Worm (Caenorhabditis elegans) whole organism, early embryonic: ENCODE measurements around the gene fbxb-55.

Experiments
- B0310.2 ChIP-seq: sonication (generic microtip); optimal IDR thresholded peaks from 2 replicates; lab custom pipeline; 2016; ENCODE audit warnings: mild to moderate bottlenecking, missing genetic modification characterization, missing compliant biosample characterization
- F13C5.2 ChIP-seq: sonication (generic microtip); optimal IDR thresholded peaks from 2 replicates; lab custom pipeline; 2017; ENCODE audit warnings: mild to moderate bottlenecking, missing genetic modification characterization, inconsistent platforms, missing compliant biosample characterization
- aly-1 ChIP-seq: sonication (generic microtip); optimal IDR thresholded peaks from 2 replicates; lab custom pipeline; 2016; ENCODE audit warnings: missing genetic modification characterization, missing compliant biosample characterization
- ama-1 ChIP-seq: fragments of 150-350 bp; optimal IDR thresholded peaks from 2 replicates; lab custom pipeline; 2014
- ceh-13 ChIP-seq: fragments of 200-800 bp; sonication (Bioruptor generic); optimal IDR thresholded peaks from 2 replicates; lab custom pipeline; 2018; ENCODE audit warnings: mild to moderate bottlenecking, missing genetic modification characterization, missing compliant biosample characterization
- ceh-36 ChIP-seq: sonication (generic microtip); optimal IDR thresholded peaks from 2 replicates; lab custom pipeline; 2016; ENCODE audit warnings: missing genetic modification characterization, inconsistent platforms, missing compliant biosample characterization
- ets-7 ChIP-seq: sonication (generic microtip); optimal IDR thresholded peaks from 2 replicates; lab custom pipeline; 2016; ENCODE audit warnings: missing genotype, missing genetic modification characterization, missing compliant biosample characterization
- flt-1 ChIP-seq: fragments of 200-800 bp; sonication (Bioruptor generic); IDR thresholded peaks from 2 replicates; pipeline ENCODE4 v1.3.6; 2022; ENCODE audit warnings: missing genetic modification characterization, missing compliant biosample characterization
- hmbx-1 ChIP-seq: sonication (generic microtip); optimal IDR thresholded peaks from 2 replicates; lab custom pipeline; 2016; ENCODE audit warnings: mild to moderate bottlenecking, missing genetic modification characterization, missing compliant biosample characterization
- hmg-4 ChIP-seq: fragments of 200-800 bp; sonication (Bioruptor generic); optimal IDR thresholded peaks from 2 replicates; lab custom pipeline; 2018; ENCODE audit warnings: mild to moderate bottlenecking, missing genetic modification characterization, missing compliant biosample characterization
- hnd-1 ChIP-seq: sonication (generic microtip); optimal IDR thresholded peaks from 2 replicates; lab custom pipeline; 2016; ENCODE audit warnings: missing genetic modification characterization, missing compliant biosample characterization
- pes-1 ChIP-seq: fragments of 200-800 bp; sonication (Bioruptor generic); IDR thresholded peaks from 2 replicates; pipeline ENCODE4 v1.3.6; 2022; ENCODE audit warnings: missing genetic modification reagents, missing genetic modification characterization, missing compliant biosample characterization
- scrt-1 ChIP-seq: fragments of 200-800 bp; sonication (Bioruptor generic); IDR thresholded peaks from 2 replicates; pipeline ENCODE4 v1.3.6; 2022; ENCODE audit warnings: missing genetic modification characterization, missing compliant biosample characterization
- sea-1 ChIP-seq: fragments of 200-800 bp; sonication (Bioruptor generic); conservative IDR thresholded peaks from 2 replicates; pipeline ENCODE4 v1.3.6; 2022; ENCODE audit warnings: missing genetic modification characterization, missing compliant biosample characterization
- tbx-11 ChIP-seq: fragments of 200-800 bp; sonication (Bioruptor generic); IDR thresholded peaks from 2 replicates; pipeline ENCODE4 v1.3.6; 2022; ENCODE audit warnings: missing genetic modification characterization, missing compliant biosample characterization
- tbx-37 ChIP-seq: fragments of 200-800 bp; sonication (Bioruptor generic); conservative IDR thresholded peaks from 2 replicates; pipeline ENCODE4 v1.3.6; 2022; ENCODE audit warnings: missing genetic modification reagents, missing genetic modification characterization, missing compliant biosample characterization
- tra-4 ChIP-seq: sonication (generic microtip); optimal IDR thresholded peaks from 2 replicates; lab custom pipeline; 2017; ENCODE audit warnings: missing genetic modification characterization, missing compliant biosample characterization

fbxb-55 gene

ce11 chrIV:4063573-4063972 is 5.0 kb upstream of the fbxb-55 start, which contains the start of gene ilys-6:
Gene ilys-6 (minus strand): TSS chrIV:4063673.
- TF ChIP-seq pes-1 (GFP tag; lab: Robert Waterston, UW) (no peak), ceh-13 (GFP tag; lab: Kevin White, UChicago) (no peak), tra-4 (no peak), aly-1 (no peak), ama-1 (lab: Kevin White, UChicago) (no peak), hmg-4 (GFP tag; lab: Kevin White, UChicago) (no peak)

ce11 chrIV:4067336-4067735 is 1.2 kb upstream of the fbxb-55 start:
- no peak for TF ChIP-seq tra-4
- TF ChIP-seq ama-1 (lab: Kevin White, UChicago) = no peak
- TF ChIP-seq ceh-13 (GFP tag; lab: Kevin White, UChicago) = no peak
- TF ChIP-seq hnd-1 = no peak
- no peak for TF ChIP-seq B0310.2 (tag; lab: Kevin White, UChicago)
- no peak for TF ChIP-seq F13C5.2 (tag; lab: Kevin White, UChicago)
- no peak for TF ChIP-seq pes-1 (GFP tag; lab: Robert Waterston, UW)
- no peak for TF ChIP-seq flt-1
- no peak for TF ChIP-seq ceh-36 (tag; lab: Kevin White, UChicago)
- TF ChIP-seq hmbx-1 = no peak
- TF ChIP-seq ets-7 (tag; lab: Kevin White, UChicago) = no peak
- no peak for TF ChIP-seq scrt-1 (GFP tag; lab: Robert Waterston, UW)
- no peak for TF ChIP-seq sea-1 (GFP tag; lab: Robert Waterston, UW)
- TF ChIP-seq aly-1 = no peak
- no peak for TF ChIP-seq tbx-37 (GFP tag; lab: Robert Waterston, UW)
- no peak for TF ChIP-seq hmg-4 (GFP tag; lab: Kevin White, UChicago)
- no peak for TF ChIP-seq tbx-11

ce11 chrIV:4070810-4071209 is 2.2 kb downstream of the fbxb-55 start:
- TF ChIP-seq ets-7 (tag; lab: Kevin White, UChicago) (no peak), ceh-36 (tag; lab: Kevin White, UChicago) (no peak), aly-1 (no peak), ceh-13 (GFP tag; lab: Kevin White, UChicago) (no peak), hmbx-1 (no peak), hmg-4 (GFP tag; lab: Kevin White, UChicago) (no peak), B0310.2 (tag; lab: Kevin White, UChicago) (no peak), scrt-1 (GFP tag; lab: Robert Waterston, UW) (peak; percentile 63; the same call in 1 of the 2 replicates), hnd-1 (no peak), sea-1 (GFP tag; lab: Robert Waterston, UW) (0 out of 2 replicates have a peak, but pooled peaks have one; percentile 10), pes-1 (GFP tag; lab: Robert Waterston, UW) (no peak; the same call in 1 of the 2 replicates), tbx-11 (no peak), flt-1 (no peak), ama-1 (lab: Kevin White, UChicago) (no peak)

- TF ChIP-seq tbx-37 (GFP tag; lab: Robert Waterston, UW) = no peak
- TF ChIP-seq sea-1 (GFP tag; lab: Robert Waterston, UW) = no peak
- TF ChIP-seq hnd-1 = no peak
- TF ChIP-seq ceh-36 (tag; lab: Kevin White, UChicago) = no peak
- no peak for TF ChIP-seq ama-1 (lab: Kevin White, UChicago)
- TF ChIP-seq flt-1 = no peak
- no peak for TF ChIP-seq ets-7 (tag; lab: Kevin White, UChicago)
- no peak for TF ChIP-seq ceh-13 (GFP tag; lab: Kevin White, UChicago)
Observed at ce11 chrIV:4072027-4072426, 3.4 kb downstream of the fbxb-55 start, which contains the start of gene pqn-75. Gene pqn-75 (plus strand): TSS chrIV:4072327.

- TF ChIP-seq ama-1 (lab: Kevin White, UChicago) (no peak), tbx-37 (GFP tag; lab: Robert Waterston, UW) (no peak), sea-1 (GFP tag; lab: Robert Waterston, UW) (no peak), ceh-13 (GFP tag; lab: Kevin White, UChicago) (no peak), pes-1 (GFP tag; lab: Robert Waterston, UW) (no peak), flt-1 (no peak), hmbx-1 (no peak), hmg-4 (GFP tag; lab: Kevin White, UChicago) (no peak), hnd-1 (no peak), B0310.2 (tag; lab: Kevin White, UChicago) (no peak), aly-1 (no peak), ceh-36 (tag; lab: Kevin White, UChicago) (no peak), tbx-11 (no peak), F13C5.2 (tag; lab: Kevin White, UChicago) (no peak), ets-7 (tag; lab: Kevin White, UChicago) (no peak), tra-4 (no peak), scrt-1 (GFP tag; lab: Robert Waterston, UW) (no peak)
Observed at ce11 chrIV:4074610-4075009, 6.0 kb downstream of the fbxb-55 start, which contains the start of gene W03D2.9. Gene W03D2.9 (minus strand): TSS chrIV:4074710.

- TF ChIP-seq ceh-13 (GFP tag; lab: Kevin White, UChicago) = no peak
- TF ChIP-seq sea-1 (GFP tag; lab: Robert Waterston, UW) = no peak
- no peak for TF ChIP-seq scrt-1 (GFP tag; lab: Robert Waterston, UW)
- TF ChIP-seq tbx-37 (GFP tag; lab: Robert Waterston, UW) = no peak
- no peak for TF ChIP-seq hnd-1
- TF ChIP-seq aly-1 = no peak
- TF ChIP-seq F13C5.2 (tag; lab: Kevin White, UChicago) = no peak
- no peak for TF ChIP-seq tra-4
- TF ChIP-seq pes-1 (GFP tag; lab: Robert Waterston, UW) = no peak
- no peak for TF ChIP-seq tbx-11
Observed at ce11 chrIV:4076690-4077295, 8.2 kb downstream of the fbxb-55 start.

ce11 chrIV:4078901-4079300 is 10.3 kb downstream of the fbxb-55 start, which contains the start of gene C35B1.8:
Gene C35B1.8 (minus strand): TSS chrIV:4079001.
- TF ChIP-seq tra-4 (no peak), B0310.2 (tag; lab: Kevin White, UChicago) (no peak), tbx-11 (no peak), flt-1 (no peak), aly-1 (no peak), hmbx-1 (no peak), hmg-4 (GFP tag; lab: Kevin White, UChicago) (no peak), hnd-1 (no peak), ets-7 (tag; lab: Kevin White, UChicago) (no peak), sea-1 (GFP tag; lab: Robert Waterston, UW) (no peak), ama-1 (lab: Kevin White, UChicago) (no peak)
